Worm (Caenorhabditis elegans) whole organism, L1 larva: ENCODE data around the gene vav-1.
"Not testable (repeated sequence)": the region's sequence is repeated elsewhere in the genome, so short reads cannot be mapped to it uniquely, and the experiment has no call there.

Experiments
- ama-1 ChIP-seq: fragments of 150-350 bp; optimal IDR thresholded peaks from 2 replicates; lab custom pipeline; 2014
- blmp-1 ChIP-seq: fragments of 150-350 bp; optimal IDR thresholded peaks from 2 replicates; lab custom pipeline; 2014; ENCODE audit warnings: missing biosample characterization, missing genetic modification characterization
- ceh-63 ChIP-seq: fragments of 200-800 bp; sonication (Bioruptor generic); optimal IDR thresholded peaks from 2 replicates; lab custom pipeline; 2018; ENCODE audit warnings: mild to moderate bottlenecking, missing genetic modification characterization, missing compliant biosample characterization
- ceh-82 ChIP-seq, 3 experiments: fragments of 150-350 bp in 1 of 3; sonication (generic microtip) in 2 of 3; optimal IDR thresholded peaks; 2 replicates each; lab custom pipeline; 2014 to 2017; ENCODE audit warnings: missing biosample characterization in 3 of 3, missing genetic modification characterization in 3 of 3
- ceh-88 ChIP-seq: fragments of 200-800 bp; sonication (Bioruptor generic); IDR thresholded peaks from 2 replicates; pipeline ENCODE4 v1.3.6; 2022; ENCODE audit warnings: missing genetic modification characterization, missing compliant biosample characterization
- ces-1 ChIP-seq: fragments of 150-350 bp; optimal IDR thresholded peaks from 2 replicates; lab custom pipeline; 2014; ENCODE audit warnings: missing biosample characterization, missing genetic modification reagents, missing genetic modification characterization
- efl-1 ChIP-seq, 4 experiments: fragments of 150-350 bp; optimal IDR thresholded peaks in 3 of 4; peaks in 1 of 4; 1 replicate in 1 of 4; 2 replicates in 3 of 4; lab custom pipeline; 2014; ENCODE audit warnings: missing biosample characterization in 2 of 4, missing genetic modification characterization in 2 of 4, missing genetic modification reagents in 2 of 4
- efl-3 ChIP-seq: fragments of 200-800 bp; sonication (Bioruptor generic); optimal IDR thresholded peaks from 2 replicates; lab custom pipeline; 2018; ENCODE audit warnings: mild to moderate bottlenecking, missing genetic modification characterization, missing compliant biosample characterization
- egl-27 ChIP-seq, 2 experiments: fragments of 150-350 bp in 1 of 2; sonication (generic microtip); optimal IDR thresholded peaks; 3 replicates each; lab custom pipeline; 2017 to 2018; ENCODE audit warnings: missing biosample characterization in 2 of 2, missing genetic modification characterization in 2 of 2, missing genetic modification reagents in 2 of 2
- ets-5 ChIP-seq: fragments of 200-800 bp; sonication (Bioruptor generic); IDR thresholded peaks from 2 replicates; pipeline ENCODE4 v1.3.6; 2022; ENCODE audit warnings: missing genetic modification characterization, missing compliant biosample characterization
- fos-1 ChIP-seq: fragments of 150-350 bp; optimal IDR thresholded peaks from 2 replicates; lab custom pipeline; 2014; ENCODE audit warnings: missing biosample characterization, missing genetic modification characterization
- grh-1 ChIP-seq: fragments of 200-800 bp; sonication (Bioruptor generic); IDR thresholded peaks from 2 replicates; pipeline ENCODE4 v1.3.6; 2022; ENCODE audit warnings: missing genetic modification reagents, missing genetic modification characterization, missing compliant biosample characterization
- hpl-2 ChIP-seq: fragments of 150-350 bp; optimal IDR thresholded peaks from 2 replicates; lab custom pipeline; 2014; ENCODE audit warnings: missing biosample characterization, missing genetic modification reagents, missing genetic modification characterization
- isw-1 ChIP-seq: fragments of 200-800 bp; sonication (Bioruptor generic); IDR thresholded peaks from 2 replicates; pipeline ENCODE4 v1.3.6; 2022; ENCODE audit warnings: missing genetic modification characterization, missing compliant biosample characterization
- lin-13 ChIP-seq: fragments of 150-350 bp; optimal IDR thresholded peaks from 2 replicates; lab custom pipeline; 2014; ENCODE audit warnings: missing biosample characterization, missing genetic modification reagents, missing genetic modification characterization
- lin-14 ChIP-seq: fragments of 200-800 bp; sonication (Bioruptor generic); optimal IDR thresholded peaks from 2 replicates; lab custom pipeline; 2018; ENCODE audit warnings: mild to moderate bottlenecking, missing genetic modification characterization, moderate library complexity, missing compliant biosample characterization
- lin-15B ChIP-seq: fragments of 150-350 bp; sonication (generic microtip); optimal IDR thresholded peaks from 3 replicates; lab custom pipeline; 2014; ENCODE audit warnings: missing biosample characterization, missing genetic modification characterization
- lir-3 ChIP-seq: sonication (generic microtip); optimal IDR thresholded peaks from 2 replicates; lab custom pipeline; 2016; ENCODE audit warnings: mild to moderate bottlenecking, missing genetic modification characterization, moderate library complexity, missing compliant biosample characterization; ENCODE audit not compliant: poor library complexity
- mef-2 ChIP-seq: fragments of 150-350 bp; optimal IDR thresholded peaks from 2 replicates; lab custom pipeline; 2014; ENCODE audit warnings: missing biosample characterization, missing genetic modification characterization
- nhr-28 ChIP-seq: fragments of 150-350 bp; optimal IDR thresholded peaks from 2 replicates; lab custom pipeline; 2014; ENCODE audit warnings: missing biosample characterization, missing genetic modification characterization
- nhr-85 ChIP-seq: sonication (generic microtip); peaks from one replicate; lab custom pipeline; 2016; ENCODE audit warnings: missing genetic modification characterization, inconsistent platforms, missing compliant biosample characterization
- rnt-1 ChIP-seq: sonication (generic microtip); optimal IDR thresholded peaks from 2 replicates; lab custom pipeline; 2016; ENCODE audit warnings: mild to moderate bottlenecking, missing genetic modification characterization, moderate library complexity, missing compliant biosample characterization
- skn-1 ChIP-seq: fragments of 150-350 bp; optimal IDR thresholded peaks from 2 replicates; lab custom pipeline; 2014; ENCODE audit warnings: missing biosample characterization, missing genetic modification characterization
- sptf-1 ChIP-seq: fragments of 150-350 bp; optimal IDR thresholded peaks from 2 replicates; lab custom pipeline; 2014; ENCODE audit warnings: missing biosample characterization, missing genetic modification characterization
- sup-37 ChIP-seq: fragments of 200-800 bp; sonication (Bioruptor generic); optimal IDR thresholded peaks from 2 replicates; lab custom pipeline; 2018; ENCODE audit warnings: mild to moderate bottlenecking, missing genetic modification characterization, missing compliant biosample characterization
- swsn-7 ChIP-seq: sonication (generic microtip); optimal IDR thresholded peaks from 2 replicates; lab custom pipeline; 2016; ENCODE audit warnings: missing genetic modification characterization, missing compliant biosample characterization
- unc-30 ChIP-seq: sonication (generic microtip); optimal IDR thresholded peaks from 2 replicates; lab custom pipeline; 2017; ENCODE audit warnings: missing biosample characterization, missing genetic modification characterization
- unc-98 ChIP-seq: fragments of 200-800 bp; sonication (Bioruptor generic); IDR thresholded peaks from 2 replicates; pipeline ENCODE4 v1.3.6; 2022; ENCODE audit warnings: missing genetic modification characterization, missing compliant biosample characterization
- ztf-11 ChIP-seq, 2 experiments: sonication (generic microtip); optimal IDR thresholded peaks; 2 replicates each; lab custom pipeline; 2016 to 2017; ENCODE audit warnings: missing genetic modification characterization in 2 of 2, missing biosample characterization in 1 of 2, missing compliant biosample characterization in 1 of 2
- ztf-4 ChIP-seq: fragments of 150-350 bp; optimal IDR thresholded peaks from 2 replicates; lab custom pipeline; 2014; ENCODE audit warnings: missing biosample characterization, missing genetic modification characterization

The vav-1 gene

ce11 chrX:9208492-9208891 is 23.4 kb downstream of the vav-1 start:
- TF ChIP-seq skn-1 (tag; lab: Kevin White, UChicago) (no peak), sup-37 (GFP tag; lab: Kevin White, UChicago) (no peak), ets-5 (GFP tag; lab: Robert Waterston, UW) (no peak), grh-1 (GFP tag; lab: Robert Waterston, UW) (no peak), nhr-28 (tag; lab: Kevin White, UChicago) (no peak), unc-30 (no peak), sptf-1 (tag; lab: Kevin White, UChicago) (no peak), egl-27 (tag; optimal IDR thresholded peaks at IDR 0.05; lab: Kevin White, UChicago) (no peak), rnt-1 (no peak), mef-2 (no peak), ceh-63 (GFP tag; lab: Kevin White, UChicago) (no peak), ceh-88 (GFP tag; lab: Robert Waterston, UW) (no peak), efl-3 (GFP tag; lab: Kevin White, UChicago) (no peak), lin-15B (tag; lab: Kevin White, UChicago) (no peak)

ce11 chrX:9206731-9207130 is 25.2 kb downstream of the vav-1 start:
- peak; percentile 8 for TF ChIP-seq blmp-1 (tag; lab: Kevin White, UChicago)
- TF ChIP-seq ces-1 (GFP tag; lab: Kevin White, UChicago), result no peak

ce11 chrX:9204986-9205385 is 27.0 kb downstream of the vav-1 start:
- no peak for TF ChIP-seq hpl-2
- TF ChIP-seq lin-14 (GFP tag; lab: Kevin White, UChicago), result peak; percentile 17
- TF ChIP-seq ets-5 (GFP tag; lab: Robert Waterston, UW), result no peak
- no peak for TF ChIP-seq unc-98 (GFP tag; lab: Robert Waterston, UW)
- no peak for TF ChIP-seq ama-1 (lab: Kevin White, UChicago)
- TF ChIP-seq blmp-1 (tag; lab: Kevin White, UChicago), result peak; percentile 80
- TF ChIP-seq lir-3 (tag; lab: Kevin White, UChicago), result no peak
- TF ChIP-seq nhr-85 (tag; lab: Kevin White, UChicago), result peak; percentile 55
- TF ChIP-seq swsn-7 (tag; lab: Kevin White, UChicago), result no peak

ce11 chrX:9203468-9203867 is 28.5 kb downstream of the vav-1 start, which contains the start of gene crb-3:
TSS of gene crb-3 (plus strand) at chrX:9203768.
- TF ChIP-seq ztf-11 (tag; optimal IDR thresholded peaks at IDR 0.05; lab: Kevin White, UChicago); lin-13 (GFP tag; lab: Kevin White, UChicago); ceh-82 (tag; optimal IDR thresholded peaks at IDR 0.05; lab: Kevin White, UChicago): not testable (repeated sequence)
- TF ChIP-seq, all 84 proteins: peak for 0; not testable (repeated sequence) for 84

- TF ChIP-seq efl-1 (optimal IDR thresholded peaks at IDR 0.05; lab: Kevin White, UChicago) (no peak), efl-1 (GFP tag; optimal IDR thresholded peaks at IDR 0.05 in 1 of 2; lab: Kevin White, UChicago) (peak in 1 of 2 experiments; percentile 55), isw-1 (GFP tag; lab: Robert Waterston, UW) (no peak)
Measured at ce11 chrX:9195375-9196098, 36.4 kb downstream of the vav-1 start.

ce11 chrX:9194081-9194480 is 37.9 kb downstream of the vav-1 start:
- TF ChIP-seq ztf-4 (tag; lab: Kevin White, UChicago), result no peak
- no peak for TF ChIP-seq fos-1 (tag; lab: Kevin White, UChicago)
- no peak for TF ChIP-seq efl-1 (optimal IDR thresholded peaks at IDR 0.05; lab: Kevin White, UChicago)
- TF ChIP-seq efl-1 (GFP tag; optimal IDR thresholded peaks at IDR 0.05 in 1 of 2; lab: Kevin White, UChicago), result peak in 1 of 2 experiments; percentile 16
